Fruit fly (Drosophila melanogaster): ENCODE results near the gene nub.

DNA sequence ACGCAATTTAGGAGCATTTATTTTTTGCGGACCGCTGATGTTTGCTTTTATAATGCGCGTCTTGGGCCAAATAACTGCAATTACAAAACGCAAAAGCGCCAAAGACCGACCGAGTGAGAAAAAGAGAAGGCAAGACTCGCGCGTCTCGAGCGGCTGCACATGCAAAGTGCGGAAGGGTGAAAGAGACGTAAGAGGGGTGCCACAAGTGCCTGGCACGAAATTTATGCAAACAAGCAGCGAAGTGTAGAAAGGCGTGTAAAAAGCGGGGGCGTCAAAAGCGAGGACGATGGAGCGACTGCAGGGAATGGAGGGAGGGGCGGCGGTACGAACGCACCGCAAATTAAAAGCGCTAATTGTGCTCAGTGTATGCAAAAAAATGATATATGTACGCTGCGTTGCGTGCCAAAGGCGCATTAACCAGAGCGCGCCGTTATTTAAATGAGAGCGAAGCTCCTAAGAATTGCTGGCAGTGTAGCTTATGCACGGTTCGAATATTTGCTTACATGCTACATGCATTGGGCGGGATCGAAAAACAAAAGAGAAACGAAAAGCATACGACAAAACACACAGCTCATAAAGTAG is 22.5 kb downstream of the nub start:
- TF ChIP-seq CG14655 (GFP tag; optimal IDR thresholded peaks at IDR 0.05) (no peak), CG8301 (tag; optimal IDR thresholded peaks at IDR 0.05) (no peak), CG10348 (GFP tag; IDR thresholded peaks at IDR 0.05) (no peak), CG15710 (tag; optimal IDR thresholded peaks at IDR 0.05) (no peak), CG34367 (tag; optimal IDR thresholded peaks at IDR 0.05) (no peak), CG8159 (tag; optimal IDR thresholded peaks at IDR 0.05) (no peak), fd96Ca (GFP tag; IDR thresholded peaks at IDR 0.05) (no peak), rn (GFP tag; IDR thresholded peaks at IDR 0.05) (no peak), CG32121 (GFP tag; IDR thresholded peaks at IDR 0.05) (no peak), CG4496 (GFP tag; IDR thresholded peaks at IDR 0.05) (no peak), Snoo (tag; optimal IDR thresholded peaks at IDR 0.05) (no peak), CG9948 (tag; optimal IDR thresholded peaks at IDR 0.05) (no peak), CG17806 (tag; optimal IDR thresholded peaks at IDR 0.05) (no peak), EcR (GFP tag; optimal IDR thresholded peaks at IDR 0.05) (no peak)
